Worm (Caenorhabditis elegans) whole organism, late embryonic: ENCODE results near the gene pcs-1.

Experiments
- F13H6.1 ChIP-seq: sonication (generic microtip); optimal IDR thresholded peaks from 2 replicates; lab custom pipeline; 2016; ENCODE audit warnings: missing genetic modification characterization, missing compliant biosample characterization
- ama-1 ChIP-seq: fragments of 150-350 bp; optimal IDR thresholded peaks from 2 replicates; lab custom pipeline; 2014
- ceh-9 ChIP-seq: sonication (generic microtip); optimal IDR thresholded peaks from 2 replicates; lab custom pipeline; 2016; ENCODE audit warnings: mild to moderate bottlenecking, missing genetic modification characterization, inconsistent platforms, missing compliant biosample characterization
- elt-2 ChIP-seq: sonication (generic microtip); optimal IDR thresholded peaks from 2 replicates; lab custom pipeline; 2016; ENCODE audit warnings: missing genetic modification reagents, missing genetic modification characterization, missing compliant biosample characterization
- nhr-11 ChIP-seq: fragments of 150-350 bp; optimal IDR thresholded peaks from 2 replicates; lab custom pipeline; 2014; ENCODE audit warnings: missing biosample characterization, missing genetic modification characterization
- pha-2 ChIP-seq: sonication (generic microtip); optimal IDR thresholded peaks from 2 replicates; lab custom pipeline; 2017; ENCODE audit warnings: mild to moderate bottlenecking, missing genetic modification characterization, missing compliant biosample characterization
- tbx-2 ChIP-seq: sonication (generic microtip); optimal IDR thresholded peaks from 2 replicates; lab custom pipeline; 2016; ENCODE audit warnings: missing genetic modification characterization, missing compliant biosample characterization
- ttx-3 ChIP-seq: sonication (generic microtip); optimal IDR thresholded peaks from 2 replicates; lab custom pipeline; 2016; ENCODE audit warnings: missing genetic modification reagents, missing genetic modification characterization, missing compliant biosample characterization
- unc-42 ChIP-seq: sonication (generic microtip); optimal IDR thresholded peaks from 2 replicates; lab custom pipeline; 2016; ENCODE audit warnings: missing genotype, missing genetic modification characterization, missing compliant biosample characterization

DNA sequence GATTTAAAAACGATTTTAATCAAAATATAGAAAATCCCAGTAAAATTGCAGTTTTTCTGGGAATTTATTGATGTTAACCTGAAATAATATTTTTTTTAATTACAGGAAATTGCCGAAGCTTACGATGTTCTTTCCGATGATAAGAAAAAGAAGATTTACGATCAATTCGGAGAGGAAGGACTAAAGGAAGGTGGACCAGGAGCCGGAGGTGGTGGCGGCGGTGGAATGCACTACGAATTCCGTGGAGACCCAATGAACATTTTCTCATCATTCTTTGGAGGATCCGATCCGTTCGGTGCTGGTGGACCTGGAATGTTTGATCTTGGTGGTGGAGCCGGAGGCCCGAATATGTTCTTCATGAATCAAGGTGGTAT lies 31.6 kb downstream of the pcs-1 start:
- TF ChIP-seq ceh-9, result no peak
- no peak for TF ChIP-seq pha-2
- no peak for TF ChIP-seq nhr-11 (tag; lab: Kevin White, UChicago)
- no peak for TF ChIP-seq F13H6.1 (tag; lab: Kevin White, UChicago)
- no peak for TF ChIP-seq ama-1 (lab: Kevin White, UChicago)
- no peak for TF ChIP-seq elt-2 (tag; lab: Kevin White, UChicago)
- no peak for TF ChIP-seq tbx-2
- no peak for TF ChIP-seq unc-42 (tag; lab: Kevin White, UChicago)
- TF ChIP-seq ttx-3, result no peak
